Worm (Caenorhabditis elegans) whole organism, L1 larva: Measurements from ENCODE around the gene F59A6.4.

Source experiments
- C34B4.2 ChIP-seq: sonication (generic microtip); optimal IDR thresholded peaks from 2 replicates; lab custom pipeline; 2017; ENCODE audit warnings: mild to moderate bottlenecking, missing genetic modification characterization, missing compliant biosample characterization
- F16B12.6 ChIP-seq: fragments of 150-350 bp; optimal IDR thresholded peaks from 2 replicates; lab custom pipeline; 2014; ENCODE audit warnings: missing biosample characterization, missing genetic modification characterization
- aly-2 ChIP-seq: fragments of 150-350 bp; optimal IDR thresholded peaks from 2 replicates; lab custom pipeline; 2014; ENCODE audit warnings: missing biosample characterization, missing genetic modification characterization
- ceh-82 ChIP-seq, 3 experiments: fragments of 150-350 bp in 1 of 3; sonication (generic microtip) in 2 of 3; optimal IDR thresholded peaks; 2 replicates each; lab custom pipeline; 2014 to 2017; ENCODE audit warnings: missing biosample characterization in 3 of 3, missing genetic modification characterization in 3 of 3
- dpl-1 ChIP-seq, 3 experiments: fragments of 150-350 bp in 2 of 3; sonication (generic microtip) in 1 of 3; optimal IDR thresholded peaks; 2 replicates each; lab custom pipeline; 2014 to 2017; ENCODE audit warnings: missing biosample characterization in 3 of 3, missing genetic modification characterization in 3 of 3, missing genetic modification reagents in 3 of 3
- dsc-1 ChIP-seq: sonication (generic microtip); optimal IDR thresholded peaks from 2 replicates; lab custom pipeline; 2016; ENCODE audit warnings: mild to moderate bottlenecking, missing genetic modification characterization, missing compliant biosample characterization
- efl-1 ChIP-seq, 4 experiments: fragments of 150-350 bp; optimal IDR thresholded peaks in 3 of 4; peaks in 1 of 4; 1 replicate in 1 of 4; 2 replicates in 3 of 4; lab custom pipeline; 2014; ENCODE audit warnings: missing biosample characterization in 2 of 4, missing genetic modification characterization in 2 of 4, missing genetic modification reagents in 2 of 4
- egl-13 ChIP-seq: sonication (generic microtip); optimal IDR thresholded peaks from 2 replicates; lab custom pipeline; 2016; ENCODE audit warnings: missing genotype, missing genetic modification reagents, missing genetic modification characterization, missing compliant biosample characterization
- elt-3 ChIP-seq, 6 experiments: fragments of 150-350 bp in 1 of 6; sonication (generic microtip); optimal IDR thresholded peaks; 2 replicates each; lab custom pipeline; 2017 to 2018; ENCODE audit warnings: missing biosample characterization in 6 of 6, missing genetic modification characterization in 6 of 6, inconsistent platforms in 1 of 6
- fkh-8 ChIP-seq: sonication (generic microtip); optimal IDR thresholded peaks from 2 replicates; lab custom pipeline; 2016; ENCODE audit warnings: mild to moderate bottlenecking, missing genetic modification characterization, missing compliant biosample characterization
- grh-1 ChIP-seq: fragments of 200-800 bp; sonication (Bioruptor generic); IDR thresholded peaks from 2 replicates; pipeline ENCODE4 v1.3.6; 2022; ENCODE audit warnings: missing genetic modification reagents, missing genetic modification characterization, missing compliant biosample characterization
- hlh-4 ChIP-seq: sonication (generic microtip); optimal IDR thresholded peaks from 2 replicates; lab custom pipeline; 2016; ENCODE audit warnings: mild to moderate bottlenecking, missing genetic modification characterization, missing compliant biosample characterization
- hpl-2 ChIP-seq: fragments of 150-350 bp; optimal IDR thresholded peaks from 2 replicates; lab custom pipeline; 2014; ENCODE audit warnings: missing biosample characterization, missing genetic modification reagents, missing genetic modification characterization
- isw-1 ChIP-seq: fragments of 200-800 bp; sonication (Bioruptor generic); IDR thresholded peaks from 2 replicates; pipeline ENCODE4 v1.3.6; 2022; ENCODE audit warnings: missing genetic modification characterization, missing compliant biosample characterization
- lin-13 ChIP-seq: fragments of 150-350 bp; optimal IDR thresholded peaks from 2 replicates; lab custom pipeline; 2014; ENCODE audit warnings: missing biosample characterization, missing genetic modification reagents, missing genetic modification characterization
- lin-35 ChIP-seq, 2 experiments: fragments of 150-350 bp; optimal IDR thresholded peaks; 2 replicates each; lab custom pipeline; 2014; ENCODE audit warnings: missing biosample characterization in 2 of 2, missing genetic modification characterization in 2 of 2, missing genetic modification reagents in 2 of 2
- lir-3 ChIP-seq: sonication (generic microtip); optimal IDR thresholded peaks from 2 replicates; lab custom pipeline; 2016; ENCODE audit warnings: mild to moderate bottlenecking, missing genetic modification characterization, moderate library complexity, missing compliant biosample characterization; ENCODE audit not compliant: poor library complexity
- lsy-2 ChIP-seq, 2 experiments: fragments of 150-350 bp; optimal IDR thresholded peaks; 2 replicates each; lab custom pipeline; 2014; ENCODE audit warnings: missing biosample characterization in 2 of 2, missing genetic modification characterization in 2 of 2
- mab-9 ChIP-seq: fragments of 200-800 bp; sonication (Bioruptor generic); IDR thresholded peaks from 2 replicates; pipeline ENCODE4 v1.3.6; 2022; ENCODE audit warnings: missing genetic modification reagents, missing genetic modification characterization, missing compliant biosample characterization
- mdl-1 ChIP-seq, 2 experiments: fragments of 150-350 bp; optimal IDR thresholded peaks; 2 replicates each; lab custom pipeline; 2014 to 2017; ENCODE audit warnings: missing biosample characterization in 2 of 2, missing genetic modification characterization in 2 of 2, inconsistent platforms in 1 of 2
- nhr-19 ChIP-seq: fragments of 200-800 bp; sonication (Bioruptor generic); conservative IDR thresholded peaks from 2 replicates; pipeline ENCODE4 v1.3.6; 2022; ENCODE audit warnings: missing genetic modification characterization, missing compliant biosample characterization
- nhr-90 ChIP-seq: sonication (generic microtip); optimal IDR thresholded peaks from 2 replicates; lab custom pipeline; 2016; ENCODE audit warnings: mild to moderate bottlenecking, missing genetic modification characterization, missing compliant biosample characterization; ENCODE audit not compliant: poor library complexity
- pag-3 ChIP-seq: sonication (generic microtip); optimal IDR thresholded peaks from 2 replicates; lab custom pipeline; 2017; ENCODE audit warnings: missing genetic modification characterization, mild to moderate bottlenecking, missing compliant biosample characterization, antibody characterized with exemption, borderline replicate concordance; ENCODE audit not compliant: insufficient read depth
- pqm-1 ChIP-seq: sonication (generic microtip); optimal IDR thresholded peaks from 3 replicates; lab custom pipeline; 2017; ENCODE audit warnings: missing biosample characterization, missing genetic modification characterization
- rnt-1 ChIP-seq: sonication (generic microtip); optimal IDR thresholded peaks from 2 replicates; lab custom pipeline; 2016; ENCODE audit warnings: mild to moderate bottlenecking, missing genetic modification characterization, moderate library complexity, missing compliant biosample characterization
- skn-1 ChIP-seq: fragments of 150-350 bp; optimal IDR thresholded peaks from 2 replicates; lab custom pipeline; 2014; ENCODE audit warnings: missing biosample characterization, missing genetic modification characterization
- snpc-4 ChIP-seq: fragments of 150-350 bp; optimal IDR thresholded peaks from 2 replicates; lab custom pipeline; 2014; ENCODE audit warnings: missing biosample characterization, missing genetic modification characterization
- snu-23 ChIP-seq: sonication (generic microtip); optimal IDR thresholded peaks from 2 replicates; lab custom pipeline; 2016; ENCODE audit warnings: missing genetic modification characterization, missing compliant biosample characterization
- sptf-1 ChIP-seq: fragments of 150-350 bp; optimal IDR thresholded peaks from 2 replicates; lab custom pipeline; 2014; ENCODE audit warnings: missing biosample characterization, missing genetic modification characterization
- swsn-7 ChIP-seq: sonication (generic microtip); optimal IDR thresholded peaks from 2 replicates; lab custom pipeline; 2016; ENCODE audit warnings: missing genetic modification characterization, missing compliant biosample characterization
- tbx-2 ChIP-seq: sonication (generic microtip); optimal IDR thresholded peaks from 2 replicates; lab custom pipeline; 2016; ENCODE audit warnings: missing genetic modification characterization, missing compliant biosample characterization
- tlp-1 ChIP-seq: fragments of 150-350 bp; optimal IDR thresholded peaks from 2 replicates; lab custom pipeline; 2014; ENCODE audit warnings: missing biosample characterization, missing genetic modification characterization
- unc-130 ChIP-seq: fragments of 150-350 bp; optimal IDR thresholded peaks from 2 replicates; lab custom pipeline; 2017; ENCODE audit warnings: missing biosample characterization, missing genetic modification characterization, inconsistent platforms
- unc-30 ChIP-seq: sonication (generic microtip); optimal IDR thresholded peaks from 2 replicates; lab custom pipeline; 2017; ENCODE audit warnings: missing biosample characterization, missing genetic modification characterization
- unc-62 ChIP-seq: fragments of 150-350 bp; optimal IDR thresholded peaks from 2 replicates; lab custom pipeline; 2014; ENCODE audit warnings: missing biosample characterization, missing genetic modification reagents, missing genetic modification characterization
- unc-86 ChIP-seq: sonication (generic microtip); optimal IDR thresholded peaks from 2 replicates; lab custom pipeline; 2016; ENCODE audit warnings: missing genetic modification characterization, missing compliant biosample characterization
- unc-98 ChIP-seq: fragments of 200-800 bp; sonication (Bioruptor generic); IDR thresholded peaks from 2 replicates; pipeline ENCODE4 v1.3.6; 2022; ENCODE audit warnings: missing genetic modification characterization, missing compliant biosample characterization
- vab-15 ChIP-seq: sonication (generic microtip); optimal IDR thresholded peaks from 2 replicates; lab custom pipeline; 2017; ENCODE audit warnings: missing genotype, mild to moderate bottlenecking, missing genetic modification characterization, missing compliant biosample characterization
- zip-4 ChIP-seq: fragments of 200-800 bp; sonication (Bioruptor generic); optimal IDR thresholded peaks from 2 replicates; lab custom pipeline; 2018; ENCODE audit warnings: mild to moderate bottlenecking, missing genetic modification characterization, moderate library complexity, missing compliant biosample characterization
- ztf-11 ChIP-seq, 2 experiments: sonication (generic microtip); optimal IDR thresholded peaks; 2 replicates each; lab custom pipeline; 2016 to 2017; ENCODE audit warnings: missing genetic modification characterization in 2 of 2, missing biosample characterization in 1 of 2, missing compliant biosample characterization in 1 of 2

F59A6.4 gene

DNA sequence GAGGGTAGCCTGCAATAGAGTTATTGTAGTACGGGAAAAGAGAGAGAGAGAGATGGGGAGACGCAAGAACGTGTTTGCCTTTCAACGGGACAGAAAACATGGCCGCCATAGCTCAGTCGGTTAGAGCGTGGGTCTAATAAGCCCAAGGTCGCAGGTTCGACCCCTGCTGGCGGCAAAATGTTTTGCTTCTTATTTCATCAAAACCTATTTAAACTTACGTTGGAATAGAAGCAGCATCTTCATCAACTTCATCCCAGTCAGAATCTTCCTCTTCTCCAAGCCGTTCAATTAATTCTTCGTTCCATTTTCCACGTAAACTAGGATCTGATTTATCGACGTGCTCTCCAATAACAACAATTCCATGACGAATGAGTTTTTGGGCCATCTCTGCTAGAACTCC is 27.8 kb downstream of the F59A6.4 start (continued):
- TF ChIP-seq lin-13 (peak; percentile 23), hpl-2 (no peak), aly-2 (tag; lab: Kevin White, UChicago) (no peak), lsy-2 (tag; optimal IDR thresholded peaks at IDR 0.05; lab: Kevin White, UChicago) (peak; percentile 50 to 73), dpl-1 (GFP tag; optimal IDR thresholded peaks at IDR 0.05; lab: Kevin White, UChicago) (peak in 2 of 3 experiments; percentile 33 to 45), mab-9 (GFP tag; lab: Robert Waterston, UW) (no peak), pag-3 (tag; lab: Kevin White, UChicago) (no peak), unc-98 (GFP tag; lab: Robert Waterston, UW) (no peak), snu-23 (GFP tag; lab: Kevin White, UChicago) (peak; percentile 80), fkh-8 (tag; lab: Kevin White, UChicago) (peak; percentile 48), lin-35 (GFP tag; optimal IDR thresholded peaks at IDR 0.05; lab: Kevin White, UChicago) (peak; percentile 49 to 71), pqm-1 (tag; lab: Kevin White, UChicago) (no peak), unc-86 (tag; lab: Kevin White, UChicago) (peak; percentile 13), sptf-1 (no peak), unc-30 (tag; lab: Kevin White, UChicago) (no peak), nhr-19 (GFP tag; lab: Robert Waterston, UW) (peak; percentile 70), unc-130 (no peak), tbx-2 (tag; lab: Kevin White, UChicago) (peak; percentile 27), ceh-82 (tag; optimal IDR thresholded peaks at IDR 0.05; lab: Kevin White, UChicago) (peak in 1 of 3 experiments; percentile 56), tlp-1 (tag; lab: Kevin White, UChicago) (no peak), C34B4.2 (no peak), egl-13 (tag; lab: Kevin White, UChicago) (no peak), nhr-90 (peak; percentile 38), dsc-1 (tag; lab: Kevin White, UChicago) (peak; percentile 66), rnt-1 (tag; lab: Kevin White, UChicago) (peak; percentile 69), grh-1 (GFP tag; lab: Robert Waterston, UW) (no peak), elt-3 (tag; optimal IDR thresholded peaks at IDR 0.05; lab: Kevin White, UChicago) (peak in 2 of 6 experiments; percentile 19 to 65)

ce11 chrII:5033935-5034334 is 29.1 kb downstream of the F59A6.4 start, which contains the start of gene F33G12.3:
Gene F33G12.3, minus strand, starts transcription at chrII:5034035.
- TF ChIP-seq hlh-4 (tag; lab: Kevin White, UChicago): no peak
- no peak for TF ChIP-seq unc-62 (GFP tag; lab: Kevin White, UChicago)
- no peak for TF ChIP-seq hpl-2
- TF ChIP-seq lir-3 (tag; lab: Kevin White, UChicago): no peak
- no peak for TF ChIP-seq snpc-4
- TF ChIP-seq unc-130: no peak
- no peak for TF ChIP-seq unc-30 (tag; lab: Kevin White, UChicago)
- TF ChIP-seq mdl-1 (tag; optimal IDR thresholded peaks at IDR 0.05; lab: Kevin White, UChicago): no peak
- TF ChIP-seq vab-15: no peak
- no peak for TF ChIP-seq swsn-7 (tag; lab: Kevin White, UChicago)
- no peak for TF ChIP-seq zip-4 (GFP tag; lab: Kevin White, UChicago)
- no peak for TF ChIP-seq skn-1 (tag; lab: Kevin White, UChicago)
- no peak for TF ChIP-seq isw-1
- TF ChIP-seq pqm-1 (tag; lab: Kevin White, UChicago): no peak
- no peak for TF ChIP-seq elt-3 (tag; optimal IDR thresholded peaks at IDR 0.05; lab: Kevin White, UChicago)
- no peak for TF ChIP-seq nhr-19 (GFP tag; lab: Robert Waterston, UW)
- no peak for TF ChIP-seq fkh-8 (tag; lab: Kevin White, UChicago)
- no peak for TF ChIP-seq unc-86 (tag; lab: Kevin White, UChicago)

DNA sequence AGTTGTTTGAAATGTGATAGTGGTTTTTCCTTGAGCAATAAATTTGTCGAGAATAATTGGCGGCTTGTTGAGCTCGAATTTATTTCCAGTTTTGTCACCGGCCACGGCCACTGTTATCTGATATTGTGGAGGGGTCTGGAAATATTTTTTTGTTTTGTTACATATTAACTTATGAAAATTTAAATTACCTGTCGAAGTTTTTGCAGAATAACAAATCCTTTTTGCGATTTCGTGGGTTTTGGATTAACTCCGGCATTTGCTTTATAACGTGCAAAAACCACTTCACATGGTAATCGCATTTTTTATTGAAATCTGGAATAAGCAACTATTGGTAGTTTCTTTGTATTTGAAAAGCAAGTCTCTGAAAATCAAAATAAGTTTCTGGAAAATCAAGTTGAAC is 31.2 kb downstream of the F59A6.4 start, which contains the start of gene lrr-1:
Gene lrr-1, minus strand, starts transcription at position 312 of the 400 bp plus-strand sequence.
- TF ChIP-seq ztf-11 (tag; optimal IDR thresholded peaks at IDR 0.05; lab: Kevin White, UChicago) (no peak), F16B12.6 (tag; lab: Kevin White, UChicago) (no peak), lir-3 (tag; lab: Kevin White, UChicago) (no peak), efl-1 (optimal IDR thresholded peaks at IDR 0.05; lab: Kevin White, UChicago) (no peak), efl-1 (GFP tag; optimal IDR thresholded peaks at IDR 0.05 in 1 of 2; lab: Kevin White, UChicago) (peak in 1 of 2 experiments; percentile 53), unc-30 (tag; lab: Kevin White, UChicago) (no peak)
